Fruit fly (Drosophila melanogaster) whole organism, embryonic: ENCODE results near the gene CG11655.
A peak's percentile ranks its signal among the peaks of the same experiment; 100 is the strongest.

Experiments
- ATbp ChIP-seq: fragments of 200-800 bp; sonication (Bioruptor generic); optimal IDR thresholded peaks from 2 replicates; lab custom pipeline; 2017; ENCODE audit warnings: missing biosample characterization, mild to moderate bottlenecking, missing genetic modification characterization, missing genetic modification reagents
- Atf-2 ChIP-seq: fragments of 200-800 bp; sonication (Bioruptor generic); optimal IDR thresholded peaks from 2 replicates; lab custom pipeline; 2016; ENCODE audit warnings: missing biosample characterization, missing genetic modification characterization
- Atf6 ChIP-seq: fragments of 200-800 bp; sonication (Bioruptor generic); IDR thresholded peaks from 2 replicates; pipeline ENCODE4 v1.3.6; 2022; ENCODE audit warnings: missing biosample characterization, missing genetic modification characterization
- B-H1 ChIP-seq: fragments of 200-800 bp; sonication (Bioruptor generic); IDR thresholded peaks from 3 replicates; pipeline ENCODE4 v1.3.6; 2022; ENCODE audit warnings: missing biosample characterization, missing genetic modification characterization
- CG10147 ChIP-seq: fragments of 200-800 bp; sonication (Bioruptor generic); optimal IDR thresholded peaks from 2 replicates; lab custom pipeline; 2019; ENCODE audit warnings: missing biosample characterization, mild to moderate bottlenecking, missing genetic modification characterization, moderate library complexity
- CG10267 ChIP-seq: fragments of 200-800 bp; sonication (Bioruptor generic); optimal IDR thresholded peaks from 2 replicates; lab custom pipeline; 2018; ENCODE audit warnings: missing biosample characterization, mild to moderate bottlenecking, missing genetic modification characterization, moderate library complexity
- CG10274 ChIP-seq: fragments of 200-800 bp; sonication (Bioruptor generic); optimal IDR thresholded peaks from 3 replicates; lab custom pipeline; 2017; ENCODE audit warnings: missing biosample characterization, mild to moderate bottlenecking, missing genetic modification characterization
- CG10431 ChIP-seq: fragments of 200-800 bp; sonication (Bioruptor generic); optimal IDR thresholded peaks from 3 replicates; lab custom pipeline; 2018; ENCODE audit warnings: missing biosample characterization, mild to moderate bottlenecking, missing genetic modification characterization
- CG11085 ChIP-seq: fragments of 200-800 bp; sonication (Bioruptor generic); IDR thresholded peaks from 2 replicates; pipeline ENCODE4 v1.3.6; 2022; ENCODE audit warnings: missing biosample characterization, missing genetic modification characterization
- CG11456 ChIP-seq: fragments of 200-800 bp; sonication (Bioruptor generic); IDR thresholded peaks from 3 replicates; pipeline ENCODE4 v1.3.6; 2022; ENCODE audit warnings: missing biosample characterization, missing genetic modification characterization
- CG11504 ChIP-seq: fragments of 200-800 bp; sonication (Bioruptor generic); optimal IDR thresholded peaks from 3 replicates; lab custom pipeline; 2019; ENCODE audit warnings: missing biosample characterization, mild to moderate bottlenecking, missing genetic modification characterization, moderate library complexity
- CG13424 ChIP-seq: fragments of 200-800 bp; sonication (Bioruptor generic); optimal IDR thresholded peaks from 2 replicates; lab custom pipeline; 2019; ENCODE audit warnings: missing biosample characterization, mild to moderate bottlenecking, missing genetic modification characterization, moderate library complexity
- CG14667 ChIP-seq: fragments of 200-800 bp; sonication (Bioruptor generic); IDR thresholded peaks from 2 replicates; pipeline ENCODE4 v1.3.6; 2022; ENCODE audit warnings: missing biosample characterization, missing genetic modification characterization
- CG15011 ChIP-seq: fragments of 200-800 bp; sonication (Bioruptor generic); optimal IDR thresholded peaks from 3 replicates; lab custom pipeline; 2018; ENCODE audit warnings: missing biosample characterization, mild to moderate bottlenecking, missing genetic modification characterization
- CG1529 ChIP-seq: fragments of 200-800 bp; sonication (Bioruptor generic); optimal IDR thresholded peaks from 3 replicates; lab custom pipeline; 2018; ENCODE audit warnings: missing biosample characterization, missing genetic modification characterization
- CG1792 ChIP-seq: fragments of 200-800 bp; sonication (Bioruptor generic); optimal IDR thresholded peaks from 2 replicates; lab custom pipeline; 2016; ENCODE audit warnings: missing biosample characterization, missing genetic modification characterization
- CG1832 ChIP-seq: fragments of 200-800 bp; sonication (Bioruptor generic); optimal IDR thresholded peaks from 2 replicates; lab custom pipeline; 2017; ENCODE audit warnings: missing biosample characterization, mild to moderate bottlenecking, missing genetic modification characterization, inconsistent platforms
- CG3163 ChIP-seq: fragments of 200-800 bp; sonication (Bioruptor generic); optimal IDR thresholded peaks from 3 replicates; lab custom pipeline; 2016; ENCODE audit warnings: missing biosample characterization, missing genetic modification characterization
- CG3281 ChIP-seq: fragments of 200-800 bp; sonication (Bioruptor generic); optimal IDR thresholded peaks from 3 replicates; lab custom pipeline; 2017; ENCODE audit warnings: missing biosample characterization, mild to moderate bottlenecking, missing genetic modification characterization
- CG3995 ChIP-seq: fragments of 200-800 bp; sonication (Bioruptor generic); optimal IDR thresholded peaks from 3 replicates; lab custom pipeline; 2016; ENCODE audit warnings: missing biosample characterization, missing genetic modification characterization
- CG42726 ChIP-seq: fragments of 200-800 bp; sonication (Bioruptor generic); IDR thresholded peaks from 2 replicates; pipeline ENCODE4 v1.3.6; 2022; ENCODE audit warnings: missing biosample characterization, missing genetic modification characterization; ENCODE audit not compliant: partially characterized antibody
- CG4424 ChIP-seq: fragments of 200-800 bp; sonication (Bioruptor generic); optimal IDR thresholded peaks from 3 replicates; lab custom pipeline; 2016; ENCODE audit warnings: missing biosample characterization, missing genetic modification characterization
- CG4820 ChIP-seq: fragments of 200-800 bp; sonication (Bioruptor generic); optimal IDR thresholded peaks from 3 replicates; lab custom pipeline; 2016; ENCODE audit warnings: missing biosample characterization, missing genetic modification characterization
- CG8290 ChIP-seq, 3 experiments: fragments of 200-800 bp; sonication (Bioruptor generic); optimal IDR thresholded peaks; 2 replicates each; lab custom pipeline; 2016 to 2019; ENCODE audit warnings: missing biosample characterization in 3 of 3, missing genetic modification characterization in 3 of 3, mild to moderate bottlenecking in 2 of 3, moderate library complexity in 1 of 3
- CG8359 ChIP-seq: fragments of 200-800 bp; sonication (Bioruptor generic); optimal IDR thresholded peaks from 2 replicates; lab custom pipeline; 2017; ENCODE audit warnings: missing biosample characterization, mild to moderate bottlenecking, missing genetic modification characterization, borderline replicate concordance
- CG9932 ChIP-seq: fragments of 200-800 bp; sonication (Bioruptor generic); IDR thresholded peaks from 2 replicates; pipeline ENCODE4 v1.3.6; 2022; ENCODE audit warnings: missing biosample characterization, missing genetic modification characterization
- CkIIα-i1 ChIP-seq: fragments of 200-800 bp; sonication (Bioruptor generic); IDR thresholded peaks from 2 replicates; pipeline ENCODE4 v1.3.6; 2022; ENCODE audit warnings: missing biosample characterization, missing genetic modification characterization
- Deaf1 ChIP-seq: fragments of 200-800 bp; optimal IDR thresholded peaks from 3 replicates; lab custom pipeline; 2019; ENCODE audit warnings: missing biosample characterization, mild to moderate bottlenecking, missing genetic modification characterization, moderate library complexity
- HHEX ChIP-seq: fragments of 200-800 bp; sonication (Bioruptor generic); optimal IDR thresholded peaks from 3 replicates; lab custom pipeline; 2017; ENCODE audit warnings: missing biosample characterization, mild to moderate bottlenecking, missing genetic modification characterization, missing genetic modification reagents
- Hey ChIP-seq: fragments of 200-800 bp; sonication (Bioruptor generic); optimal IDR thresholded peaks from 3 replicates; lab custom pipeline; 2018; ENCODE audit warnings: missing biosample characterization, mild to moderate bottlenecking, missing genetic modification characterization
- HmgD ChIP-seq: fragments of 200-800 bp; sonication (Bioruptor generic); optimal IDR thresholded peaks from 3 replicates; lab custom pipeline; 2016; ENCODE audit warnings: missing biosample characterization, missing genetic modification characterization
- Hmr ChIP-seq: fragments of 200-800 bp; sonication (Bioruptor generic); optimal IDR thresholded peaks from 3 replicates; lab custom pipeline; 2017; ENCODE audit warnings: mild to moderate bottlenecking, missing biosample characterization, missing genetic modification reagents, missing genetic modification characterization
- Jarid2 ChIP-seq: fragments of 200-800 bp; sonication (Bioruptor generic); optimal IDR thresholded peaks from 3 replicates; lab custom pipeline; 2017; ENCODE audit warnings: mild to moderate bottlenecking, missing biosample characterization, missing genetic modification reagents, missing genetic modification characterization
- Med ChIP-seq: fragments of 200-800 bp; sonication (Bioruptor generic); peaks from one replicate; lab custom pipeline; 2016; ENCODE audit warnings: missing biosample characterization, missing genetic modification characterization, mild to moderate bottlenecking, inconsistent platforms, moderate library complexity
- NC2β ChIP-seq: fragments of 200-800 bp; sonication (Bioruptor generic); optimal IDR thresholded peaks from 2 replicates; lab custom pipeline; 2016; ENCODE audit warnings: missing biosample characterization, missing genetic modification characterization
- Oaz ChIP-seq: fragments of 200-800 bp; sonication (Bioruptor generic); IDR thresholded peaks from 2 replicates; pipeline ENCODE4 v1.3.6; 2022; ENCODE audit warnings: missing biosample characterization, missing genetic modification characterization
- Rfx ChIP-seq: fragments of 200-800 bp; sonication (Bioruptor generic); IDR thresholded peaks from 2 replicates; pipeline ENCODE4 v1.3.6; 2022; ENCODE audit warnings: missing biosample characterization, missing genetic modification characterization
- btn ChIP-seq: fragments of 200-800 bp; sonication (Bioruptor generic); optimal IDR thresholded peaks from 2 replicates; lab custom pipeline; 2016; ENCODE audit warnings: missing biosample characterization, missing genetic modification characterization
- cato ChIP-seq: fragments of 200-800 bp; sonication (Bioruptor generic); optimal IDR thresholded peaks from 2 replicates; lab custom pipeline; 2016; ENCODE audit warnings: missing biosample characterization, missing genetic modification characterization, borderline replicate concordance
- disco-r ChIP-seq: fragments of 200-800 bp; sonication (Bioruptor generic); optimal IDR thresholded peaks from 2 replicates; lab custom pipeline; 2016; ENCODE audit warnings: missing biosample characterization, missing genetic modification characterization
- gcm ChIP-seq: fragments of 200-800 bp; sonication (Bioruptor generic); optimal IDR thresholded peaks from 2 replicates; lab custom pipeline; 2019; ENCODE audit warnings: missing biosample characterization, mild to moderate bottlenecking, missing genetic modification characterization, moderate library complexity
- gsb-n ChIP-seq: fragments of 200-800 bp; sonication (Bioruptor generic); optimal IDR thresholded peaks from 3 replicates; lab custom pipeline; 2018; ENCODE audit warnings: missing biosample characterization, mild to moderate bottlenecking, missing genetic modification characterization
- insv ChIP-seq, 2 experiments: fragments of 200-800 bp; sonication (Bioruptor generic); optimal IDR thresholded peaks; 3 replicates each; lab custom pipeline; 2016 to 2018; ENCODE audit warnings: missing biosample characterization in 2 of 2, missing genetic modification characterization in 2 of 2
- jigr1 ChIP-seq: fragments of 200-800 bp; sonication (Bioruptor generic); IDR thresholded peaks from 3 replicates; pipeline ENCODE4 v1.3.6; 2022; ENCODE audit warnings: missing biosample characterization, missing genetic modification characterization
- kay ChIP-seq: fragments of 200-800 bp; sonication (Bioruptor generic); optimal IDR thresholded peaks from 2 replicates; lab custom pipeline; 2016; ENCODE audit warnings: missing biosample characterization, missing genetic modification characterization
- lmd ChIP-seq: fragments of 200-800 bp; sonication (Bioruptor generic); IDR thresholded peaks from 2 replicates; pipeline ENCODE4 v1.3.6; 2022; ENCODE audit warnings: missing biosample characterization, missing genetic modification characterization
- odd ChIP-seq: fragments of 200-800 bp; sonication (Bioruptor generic); optimal IDR thresholded peaks from 2 replicates; lab custom pipeline; 2017; ENCODE audit warnings: missing biosample characterization, mild to moderate bottlenecking, missing genetic modification characterization
- pros ChIP-seq: fragments of 200-800 bp; sonication (Bioruptor generic); optimal IDR thresholded peaks from 3 replicates; lab custom pipeline; 2019; ENCODE audit warnings: missing biosample characterization, mild to moderate bottlenecking, missing genetic modification characterization, moderate library complexity
- stwl ChIP-seq: fragments of 200-800 bp; sonication (Bioruptor generic); optimal IDR thresholded peaks from 3 replicates; lab custom pipeline; 2018; ENCODE audit warnings: missing biosample characterization, mild to moderate bottlenecking, missing genetic modification characterization, moderate library complexity
- vnd ChIP-seq: fragments of 200-800 bp; sonication (Bioruptor generic); IDR thresholded peaks from 3 replicates; pipeline ENCODE4 v1.3.6; 2022; ENCODE audit warnings: missing biosample characterization, missing genetic modification characterization; ENCODE audit not compliant: partially characterized antibody

CG11655 gene

DNA sequence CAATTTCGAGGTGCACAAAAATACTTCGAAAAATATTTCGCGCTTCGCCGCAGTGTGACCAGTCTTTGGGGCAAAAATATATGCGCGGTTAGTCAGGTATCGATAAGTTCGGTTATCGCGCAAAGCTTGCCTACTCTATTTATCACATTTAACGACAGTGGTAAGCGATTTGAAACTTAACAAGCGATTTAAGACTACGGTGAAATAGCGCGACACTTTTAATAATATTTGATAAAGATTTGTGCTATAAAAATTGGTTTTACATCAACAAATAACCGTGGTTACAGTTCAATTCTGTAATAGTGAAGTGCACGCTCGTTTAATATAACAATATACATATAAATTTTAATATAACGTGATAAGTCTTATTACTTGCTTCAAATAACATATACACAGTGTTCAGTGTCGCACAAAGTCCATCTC is 22.1 kb downstream of the CG11655 start, which contains the start of gene mh (continued):
- no peak for TF ChIP-seq CG11504 (tag; lab: Kevin White, UChicago)
- TF ChIP-seq CG15011 (GFP tag; lab: Kevin White, UChicago): no peak
- no peak for TF ChIP-seq B-H1
- peak; percentile 37; the same call in 1 of the 2 replicates for TF ChIP-seq Rfx (GFP tag; lab: Robert Waterston, UW)
- no peak for TF ChIP-seq gcm (GFP tag; lab: Kevin White, UChicago)
- no peak for TF ChIP-seq ATbp
- no peak for TF ChIP-seq odd (GFP tag; lab: Kevin White, UChicago)
- TF ChIP-seq jigr1 (GFP tag; lab: Robert Waterston, UW): no peak
- no peak for TF ChIP-seq Hmr (GFP tag; lab: Kevin White, UChicago)
- no peak for TF ChIP-seq CG8290 (GFP tag; optimal IDR thresholded peaks at IDR 0.05; lab: Kevin White, UChicago)
- TF ChIP-seq CG8290 (tag; optimal IDR thresholded peaks at IDR 0.05; lab: Kevin White, UChicago): no peak
- TF ChIP-seq kay: no peak
- no peak for TF ChIP-seq CG1792 (GFP tag; lab: Kevin White, UChicago)
- TF ChIP-seq CG10431: no peak
- no peak for TF ChIP-seq Oaz (GFP tag; lab: Robert Waterston, UW)
- TF ChIP-seq CG13424 (tag; lab: Kevin White, UChicago): peak; percentile 48
- TF ChIP-seq CG1832 (GFP tag; lab: Kevin White, UChicago): no peak
- TF ChIP-seq disco-r: no peak
- TF ChIP-seq CG9932 (GFP tag; lab: Robert Waterston, UW): peak; percentile 45; the same call in 1 of the 2 replicates
- TF ChIP-seq HHEX: no peak
- no peak for TF ChIP-seq CG8359 (GFP tag; lab: Kevin White, UChicago)
- TF ChIP-seq Jarid2: no peak
- no peak for TF ChIP-seq Hey (tag; lab: Kevin White, UChicago)
- TF ChIP-seq CG4820: no peak
- no peak for TF ChIP-seq Atf6 (GFP tag; lab: Robert Waterston, UW)
- TF ChIP-seq CG10274 (GFP tag; lab: Kevin White, UChicago): no peak
- TF ChIP-seq HmgD (GFP tag; lab: Kevin White, UChicago): no peak
- peak; percentile 36 for TF ChIP-seq CG3281 (GFP tag; lab: Kevin White, UChicago)
- no peak for TF ChIP-seq NC2β
- TF ChIP-seq pros: no peak
- no peak for TF ChIP-seq CG11456 (GFP tag; lab: Robert Waterston, UW)
- no peak for TF ChIP-seq insv (GFP tag; optimal IDR thresholded peaks at IDR 0.05; lab: Kevin White, UChicago)
- TF ChIP-seq CG3995: peak; percentile 24
- TF ChIP-seq Deaf1 (tag; lab: Kevin White, UChicago): no peak
- TF ChIP-seq CkIIα-i1 (GFP tag; lab: Robert Waterston, UW): no peak
- TF ChIP-seq btn (GFP tag; lab: Kevin White, UChicago): no peak
- TF ChIP-seq lmd (GFP tag; lab: Robert Waterston, UW): peak; percentile 47; the same call in 1 of the 2 replicates
- peak; percentile 38 for TF ChIP-seq stwl (tag; lab: Kevin White, UChicago)
- no peak for TF ChIP-seq CG14667
- no peak for TF ChIP-seq CG10147 (GFP tag; lab: Kevin White, UChicago)
- TF ChIP-seq CG10267: no peak
- no peak for TF ChIP-seq CG3163 (GFP tag; lab: Kevin White, UChicago)
- TF ChIP-seq CG42726 (GFP tag; lab: Robert Waterston, UW): 0 out of 2 replicates have a peak, but pooled peaks have one; percentile 28
- TF ChIP-seq CG4424 (GFP tag; lab: Kevin White, UChicago): peak; percentile 31
- no peak for TF ChIP-seq gsb-n
- no peak for TF ChIP-seq CG1529
- TF ChIP-seq CG11085 (GFP tag; lab: Robert Waterston, UW): no peak
- peak; percentile 69 for TF ChIP-seq Med (GFP tag; lab: Kevin White, UChicago)
- no peak for TF ChIP-seq cato (GFP tag; lab: Kevin White, UChicago)
- no peak for TF ChIP-seq Atf-2 (GFP tag; lab: Kevin White, UChicago)
- TF ChIP-seq vnd (GFP tag; lab: Robert Waterston, UW): peak; percentile 68; the same call in 2 of the 3 replicates
